Worm (Caenorhabditis elegans) whole organism, late embryonic: ENCODE results near the gene orc-5.

Source experiments
- C08G9.2 ChIP-seq: sonication (generic microtip); optimal IDR thresholded peaks from 2 replicates; lab custom pipeline; 2016; ENCODE audit warnings: mild to moderate bottlenecking, missing genetic modification characterization, moderate library complexity, missing compliant biosample characterization
- C38D4.7 ChIP-seq: fragments of 200-800 bp; sonication (Bioruptor generic); optimal IDR thresholded peaks from 2 replicates; lab custom pipeline; 2018; ENCODE audit warnings: mild to moderate bottlenecking, missing genetic modification characterization, moderate library complexity, missing compliant biosample characterization
- F13H6.1 ChIP-seq: sonication (generic microtip); optimal IDR thresholded peaks from 2 replicates; lab custom pipeline; 2016; ENCODE audit warnings: missing genetic modification characterization, missing compliant biosample characterization
- K02D7.2 ChIP-seq: sonication (generic microtip); optimal IDR thresholded peaks from 2 replicates; lab custom pipeline; 2017; ENCODE audit warnings: mild to moderate bottlenecking, missing genetic modification characterization, missing compliant biosample characterization
- Y22D7AL.16 ChIP-seq: sonication (generic microtip); optimal IDR thresholded peaks from 2 replicates; lab custom pipeline; 2016; ENCODE audit warnings: missing genetic modification characterization, missing compliant biosample characterization
- ahr-1 ChIP-seq: sonication (generic microtip); optimal IDR thresholded peaks from 2 replicates; lab custom pipeline; 2016; ENCODE audit warnings: missing genetic modification characterization, missing compliant biosample characterization
- ama-1 ChIP-seq: fragments of 150-350 bp; optimal IDR thresholded peaks from 2 replicates; lab custom pipeline; 2014
- ceh-19 ChIP-seq: fragments of 200-800 bp; sonication (Bioruptor generic); optimal IDR thresholded peaks from 2 replicates; lab custom pipeline; 2018; ENCODE audit warnings: mild to moderate bottlenecking, missing genetic modification characterization, missing compliant biosample characterization
- ceh-2 ChIP-seq: sonication (generic microtip); optimal IDR thresholded peaks from 2 replicates; lab custom pipeline; 2016; ENCODE audit warnings: missing genotype, missing genetic modification characterization, missing compliant biosample characterization
- ceh-22 ChIP-seq: sonication (generic microtip); optimal IDR thresholded peaks from 2 replicates; lab custom pipeline; 2017; ENCODE audit warnings: missing biosample characterization, missing genetic modification characterization
- ceh-30 ChIP-seq: fragments of 150-350 bp; optimal IDR thresholded peaks from 2 replicates; lab custom pipeline; 2014; ENCODE audit warnings: missing biosample characterization, missing genetic modification characterization
- ceh-31 ChIP-seq: sonication (generic microtip); optimal IDR thresholded peaks from 2 replicates; lab custom pipeline; 2016; ENCODE audit warnings: missing genetic modification characterization, missing compliant biosample characterization
- ceh-34 ChIP-seq: sonication (generic microtip); optimal IDR thresholded peaks from 2 replicates; lab custom pipeline; 2016; ENCODE audit warnings: mild to moderate bottlenecking, missing genetic modification characterization, missing compliant biosample characterization
- ceh-45 ChIP-seq: fragments of 200-800 bp; sonication (Bioruptor generic); IDR thresholded peaks from 2 replicates; pipeline ENCODE4 v1.3.6; 2022; ENCODE audit warnings: missing genetic modification reagents, missing genetic modification characterization, missing compliant biosample characterization
- ceh-9 ChIP-seq: sonication (generic microtip); optimal IDR thresholded peaks from 2 replicates; lab custom pipeline; 2016; ENCODE audit warnings: mild to moderate bottlenecking, missing genetic modification characterization, inconsistent platforms, missing compliant biosample characterization
- che-1 ChIP-seq: sonication (generic microtip); optimal IDR thresholded peaks from 2 replicates; lab custom pipeline; 2016; ENCODE audit warnings: mild to moderate bottlenecking, missing genetic modification characterization, missing compliant biosample characterization
- dve-1 ChIP-seq: sonication (generic microtip); optimal IDR thresholded peaks from 2 replicates; lab custom pipeline; 2017; ENCODE audit warnings: antibody characterized with exemption, mild to moderate bottlenecking, missing genetic modification characterization, missing compliant biosample characterization
- elt-2 ChIP-seq: sonication (generic microtip); optimal IDR thresholded peaks from 2 replicates; lab custom pipeline; 2016; ENCODE audit warnings: missing genetic modification reagents, missing genetic modification characterization, missing compliant biosample characterization
- elt-4 ChIP-seq: sonication (generic microtip); optimal IDR thresholded peaks from 2 replicates; lab custom pipeline; 2016; ENCODE audit warnings: missing genetic modification characterization, missing compliant biosample characterization
- eyg-1 ChIP-seq: sonication (generic microtip); optimal IDR thresholded peaks from 2 replicates; lab custom pipeline; 2016; ENCODE audit warnings: missing genotype, missing genetic modification characterization, missing compliant biosample characterization
- fkh-10 ChIP-seq: fragments of 150-350 bp; optimal IDR thresholded peaks from 2 replicates; lab custom pipeline; 2014; ENCODE audit warnings: missing biosample characterization, missing genetic modification reagents, missing genetic modification characterization
- fkh-6 ChIP-seq: sonication (generic microtip); optimal IDR thresholded peaks from 2 replicates; lab custom pipeline; 2016; ENCODE audit warnings: missing genetic modification characterization, missing compliant biosample characterization
- hlh-13 ChIP-seq: fragments of 200-800 bp; sonication (Bioruptor generic); optimal IDR thresholded peaks from 2 replicates; lab custom pipeline; 2018; ENCODE audit warnings: mild to moderate bottlenecking, missing genetic modification characterization, missing compliant biosample characterization
- hlh-15 ChIP-seq: sonication (generic microtip); optimal IDR thresholded peaks from 2 replicates; lab custom pipeline; 2016; ENCODE audit warnings: missing genetic modification characterization, missing compliant biosample characterization
- hlh-6 ChIP-seq: sonication (generic microtip); optimal IDR thresholded peaks from 2 replicates; lab custom pipeline; 2016; ENCODE audit warnings: missing genotype, missing genetic modification characterization, missing compliant biosample characterization
- hlh-8 ChIP-seq: sonication (generic microtip); optimal IDR thresholded peaks from 2 replicates; lab custom pipeline; 2016; ENCODE audit warnings: missing genotype, missing genetic modification characterization, missing compliant biosample characterization
- lim-6 ChIP-seq: sonication (generic microtip); optimal IDR thresholded peaks from 2 replicates; lab custom pipeline; 2016; ENCODE audit warnings: missing genetic modification characterization, missing compliant biosample characterization
- mec-3 ChIP-seq: sonication (generic microtip); optimal IDR thresholded peaks from 2 replicates; lab custom pipeline; 2016; ENCODE audit warnings: borderline replicate concordance, missing genetic modification characterization, missing compliant biosample characterization
- nfya-1 ChIP-seq: sonication (generic microtip); optimal IDR thresholded peaks from 2 replicates; lab custom pipeline; 2017; ENCODE audit warnings: missing genetic modification characterization, mild to moderate bottlenecking, missing compliant biosample characterization, antibody characterized with exemption, moderate library complexity
- nhr-11 ChIP-seq: fragments of 150-350 bp; optimal IDR thresholded peaks from 2 replicates; lab custom pipeline; 2014; ENCODE audit warnings: missing biosample characterization, missing genetic modification characterization
- odd-2 ChIP-seq: sonication (generic microtip); optimal IDR thresholded peaks from 2 replicates; lab custom pipeline; 2017; ENCODE audit warnings: antibody characterized with exemption, mild to moderate bottlenecking, missing genetic modification characterization, missing compliant biosample characterization
- pag-3 ChIP-seq: sonication (generic microtip); optimal IDR thresholded peaks from 2 replicates; lab custom pipeline; 2016; ENCODE audit warnings: missing compliant biosample characterization, missing genetic modification characterization, borderline replicate concordance
- pat-9 ChIP-seq: fragments of 200-800 bp; sonication (Bioruptor generic); optimal IDR thresholded peaks from 2 replicates; lab custom pipeline; 2018; ENCODE audit warnings: mild to moderate bottlenecking, missing genetic modification characterization, moderate library complexity, missing compliant biosample characterization
- pax-1 ChIP-seq: fragments of 150-350 bp; optimal IDR thresholded peaks from 2 replicates; lab custom pipeline; 2014; ENCODE audit warnings: missing biosample characterization, missing genetic modification characterization
- pha-4 ChIP-seq: fragments of 150-350 bp; optimal IDR thresholded peaks from 2 replicates; lab custom pipeline; 2018; ENCODE audit warnings: missing biosample characterization, missing genetic modification reagents, missing genetic modification characterization
- pros-1 ChIP-seq: fragments of 150-350 bp; optimal IDR thresholded peaks from 2 replicates; lab custom pipeline; 2014; ENCODE audit warnings: missing biosample characterization, missing genetic modification reagents, missing genetic modification characterization
- sdc-2 ChIP-seq: sonication (generic microtip); optimal IDR thresholded peaks from 2 replicates; lab custom pipeline; 2016; ENCODE audit warnings: missing genotype, missing genetic modification characterization, missing compliant biosample characterization
- sox-4 ChIP-seq: sonication (generic microtip); optimal IDR thresholded peaks from 2 replicates; lab custom pipeline; 2017; ENCODE audit warnings: mild to moderate bottlenecking, missing genetic modification characterization, inconsistent platforms, missing compliant biosample characterization
- tbx-7 ChIP-seq: sonication (generic microtip); optimal IDR thresholded peaks from 2 replicates; lab custom pipeline; 2016; ENCODE audit warnings: missing genotype, missing genetic modification characterization, missing compliant biosample characterization
- unc-3 ChIP-seq, 2 experiments: fragments of 200-800 bp in 1 of 2; sonication (Bioruptor generic) in 1 of 2; sonication (generic microtip) in 1 of 2; conservative IDR thresholded peaks in 1 of 2; optimal IDR thresholded peaks in 1 of 2; 2 replicates each; pipeline versions ENCODE4 v1.3.6 to Lab custom; 2016 to 2022; ENCODE audit warnings: missing compliant biosample characterization in 2 of 2, missing genetic modification characterization in 2 of 2, missing genetic modification reagents in 1 of 2
- unc-55 ChIP-seq: sonication (generic microtip); optimal IDR thresholded peaks from 2 replicates; lab custom pipeline; 2017; ENCODE audit warnings: missing biosample characterization, missing genetic modification reagents, missing genetic modification characterization
- unc-86 ChIP-seq: sonication (generic microtip); optimal IDR thresholded peaks from 2 replicates; lab custom pipeline; 2016; ENCODE audit warnings: missing genetic modification characterization, missing compliant biosample characterization
- zip-5 ChIP-seq: sonication (generic microtip); optimal IDR thresholded peaks from 2 replicates; lab custom pipeline; 2016; ENCODE audit warnings: missing genetic modification characterization, missing compliant biosample characterization
- ztf-16 ChIP-seq: sonication (generic microtip); optimal IDR thresholded peaks from 2 replicates; lab custom pipeline; 2017; ENCODE audit warnings: missing genetic modification characterization, missing compliant biosample characterization

orc-5 gene

ce11 chrIV:10744475-10744874 lies 10.1 kb upstream of the orc-5 start, which contains the start of gene T25B9.3:
T25B9.3 (plus strand) TSS chrIV:10744775.
- TF ChIP-seq hlh-6 (tag; lab: Kevin White, UChicago) (no peak), odd-2 (tag; lab: Kevin White, UChicago) (no peak), ceh-45 (GFP tag; lab: Robert Waterston, UW) (no peak), Y22D7AL.16 (tag; lab: Kevin White, UChicago) (no peak), pros-1 (no peak), lim-6 (no peak), ztf-16 (no peak), sdc-2 (no peak), ceh-22 (no peak), fkh-6 (no peak), C38D4.7 (GFP tag; lab: Kevin White, UChicago) (no peak), che-1 (no peak), F13H6.1 (no peak), elt-4 (tag; lab: Kevin White, UChicago) (no peak), unc-3 (GFP tag; conservative IDR thresholded peaks at IDR 0.05; lab: Robert Waterston, UW) (no peak), unc-3 (tag; optimal IDR thresholded peaks at IDR 0.05; lab: Kevin White, UChicago) (no peak), pax-1 (tag; lab: Kevin White, UChicago) (no peak), zip-5 (tag; lab: Kevin White, UChicago) (no peak), elt-2 (tag; lab: Kevin White, UChicago) (no peak), mec-3 (tag; lab: Kevin White, UChicago) (no peak)

DNA sequence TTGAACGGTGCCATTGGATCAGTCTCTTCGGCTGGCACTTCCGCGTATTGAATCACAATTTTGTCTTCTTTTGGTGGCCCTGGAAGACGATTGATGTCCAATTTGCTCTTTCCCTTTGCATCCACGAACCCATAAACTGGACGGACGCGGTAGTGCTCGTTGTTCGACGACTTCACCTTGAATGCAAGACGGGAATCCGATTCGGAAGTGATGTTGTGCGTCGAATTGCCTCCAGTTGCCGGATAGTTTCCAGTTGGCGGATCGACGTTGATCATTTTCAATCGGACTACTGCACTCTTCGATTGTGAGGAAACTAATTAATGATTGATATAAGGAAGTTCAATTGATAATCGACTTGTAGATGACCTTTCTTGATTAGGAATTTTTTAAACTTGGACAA lies 3.9 kb upstream of the orc-5 start, which contains the start of gene ssp-34:
Gene ssp-34 (minus strand): TSS at position 275 of the 400 bp plus-strand sequence.
- TF ChIP-seq pha-4 (tag; lab: Kevin White, UChicago) (no peak), unc-3 (GFP tag; conservative IDR thresholded peaks at IDR 0.05; lab: Robert Waterston, UW) (no peak), unc-3 (tag; optimal IDR thresholded peaks at IDR 0.05; lab: Kevin White, UChicago) (no peak), ceh-31 (tag; lab: Kevin White, UChicago) (no peak), ceh-30 (tag; lab: Kevin White, UChicago) (no peak), pros-1 (no peak), ceh-45 (GFP tag; lab: Robert Waterston, UW) (no peak), fkh-10 (GFP tag; lab: Kevin White, UChicago) (no peak), hlh-6 (tag; lab: Kevin White, UChicago) (no peak), unc-86 (tag; lab: Kevin White, UChicago) (no peak), sdc-2 (no peak), unc-55 (GFP tag; lab: Kevin White, UChicago) (no peak), C38D4.7 (GFP tag; lab: Kevin White, UChicago) (no peak), sox-4 (no peak), ahr-1 (tag; lab: Kevin White, UChicago) (no peak), nfya-1 (no peak), pat-9 (tag; lab: Kevin White, UChicago) (no peak), ceh-9 (tag; lab: Kevin White, UChicago) (no peak), ceh-2 (tag; lab: Kevin White, UChicago) (no peak)

- TF ChIP-seq dve-1 (tag; lab: Kevin White, UChicago) (no peak), sox-4 (no peak), tbx-7 (tag; lab: Kevin White, UChicago) (no peak), elt-4 (tag; lab: Kevin White, UChicago) (no peak), ceh-22 (no peak), hlh-13 (GFP tag; lab: Kevin White, UChicago) (no peak), ceh-34 (no peak), eyg-1 (tag; lab: Kevin White, UChicago) (no peak), fkh-6 (no peak), ceh-2 (tag; lab: Kevin White, UChicago) (no peak), ceh-19 (GFP tag; lab: Kevin White, UChicago) (no peak), K02D7.2 (no peak), odd-2 (tag; lab: Kevin White, UChicago) (no peak), hlh-15 (tag; lab: Kevin White, UChicago) (no peak), unc-55 (GFP tag; lab: Kevin White, UChicago) (no peak), pag-3 (no peak), ama-1 (lab: Kevin White, UChicago) (no peak), C08G9.2 (tag; lab: Kevin White, UChicago) (no peak), hlh-8 (tag; lab: Kevin White, UChicago) (no peak), nhr-11 (tag; lab: Kevin White, UChicago) (no peak)
Measured at ce11 chrIV:10737011-10737553, 2.7 kb upstream of the orc-5 start, which contains the start of gene grl-21. grl-21 (plus strand) TSS chrIV:10737474.
